Fruit fly (Drosophila melanogaster): Measurements from ENCODE around the gene Smr.

Smr gene

dm6 chrX:12665112-12665795 lies 77.2 kb downstream of the Smr start (continued):
- TF ChIP-seq CG11560 (tag; IDR thresholded peaks at IDR 0.05) (peak; percentile 79), zen (tag; optimal IDR thresholded peaks at IDR 0.05) (peak; percentile 74), lab (GFP tag; optimal IDR thresholded peaks at IDR 0.05) (peak; percentile 95), prd (optimal IDR thresholded peaks at IDR 0.05) (no peak), prd (GFP tag; IDR thresholded peaks at IDR 0.05) (peak; percentile 94), TFAM (GFP tag; optimal IDR thresholded peaks at IDR 0.05) (peak; percentile 54), CG11456 (GFP tag; IDR thresholded peaks at IDR 0.05) (peak; percentile 92), CG2199 (GFP tag; IDR thresholded peaks at IDR 0.05) (peak; percentile 76; the same call in 1 of the 3 replicates), dmrt99B (tag; optimal IDR thresholded peaks at IDR 0.05) (peak; percentile 88), bowl (GFP tag; IDR thresholded peaks at IDR 0.05) (peak; percentile 75), slbo (GFP tag; IDR thresholded peaks at IDR 0.05) (peak; percentile 96), fd102C (GFP tag; optimal IDR thresholded peaks at IDR 0.05) (peak; percentile 37), tgo (GFP tag; IDR thresholded peaks at IDR 0.05) (peak; percentile 92), CG4360 (GFP tag; IDR thresholded peaks at IDR 0.05) (peak; percentile 97), CG10543 (GFP tag; optimal IDR thresholded peaks at IDR 0.05) (peak; percentile 75), BtbVII (GFP tag; optimal IDR thresholded peaks at IDR 0.05) (peak; percentile 87), maf-S (GFP tag; optimal IDR thresholded peaks at IDR 0.05) (peak; percentile 43), H15 (GFP tag; IDR thresholded peaks at IDR 0.05) (peak; percentile 88), CG8388 (GFP tag; optimal IDR thresholded peaks at IDR 0.05) (peak; percentile 90), CG3847 (GFP tag; IDR thresholded peaks at IDR 0.05) (peak; percentile 90), Bteb2 (GFP tag; optimal IDR thresholded peaks at IDR 0.05) (peak; percentile 28), sna (GFP tag; IDR thresholded peaks at IDR 0.05; ENCODE audit: partially characterized antibody) (no peak), Antp (GFP tag; optimal IDR thresholded peaks at IDR 0.05) (peak; percentile 4), Aef1 (GFP tag; IDR thresholded peaks at IDR 0.05) (peak; percentile 90), CoRest (tag; optimal IDR thresholded peaks at IDR 0.05) (peak; percentile 91), Kr (GFP tag; optimal IDR thresholded peaks at IDR 0.05) (no peak), CTCF (GFP tag; optimal IDR thresholded peaks at IDR 0.05) (peak; percentile 32), twi (tag; optimal IDR thresholded peaks at IDR 0.05) (peak; percentile 72), CG11247 (GFP tag; IDR thresholded peaks at IDR 0.05) (peak; percentile 93), E2f2 (GFP tag; IDR thresholded peaks at IDR 0.05) (peak; percentile 67), tap (tag; optimal IDR thresholded peaks at IDR 0.05) (peak; percentile 84), Ets65A (GFP tag) (peak; percentile 91), CG4707 (GFP tag; optimal IDR thresholded peaks at IDR 0.05) (peak; percentile 59), Dbx (GFP tag; IDR thresholded peaks at IDR 0.05) (peak; percentile 88), CG17186 (GFP tag; optimal IDR thresholded peaks at IDR 0.05) (peak; percentile 27), tin (GFP tag; optimal IDR thresholded peaks at IDR 0.05) (peak; percentile 85), zfh2 (GFP tag; optimal IDR thresholded peaks at IDR 0.05) (peak; percentile 66), unc-4 (GFP tag; IDR thresholded peaks at IDR 0.05; ENCODE audit: partially characterized antibody) (0 out of 2 replicates have a peak, but pooled peaks have one; percentile 33), Atf3 (GFP tag; optimal IDR thresholded peaks at IDR 0.05) (peak; percentile 56), gsb-n (tag; optimal IDR thresholded peaks at IDR 0.05) (peak; percentile 87), BEAF-32 (GFP tag; optimal IDR thresholded peaks at IDR 0.05) (no peak), bcd (GFP tag; optimal IDR thresholded peaks at IDR 0.05) (peak; percentile 89), Lpt (GFP tag; optimal IDR thresholded peaks at IDR 0.05) (no peak), Med (GFP tag) (peak; percentile 87), Usf (GFP tag; optimal IDR thresholded peaks at IDR 0.05) (peak; percentile 77), sd (tag; optimal IDR thresholded peaks at IDR 0.05) (peak; percentile 54), CG9817 (tag; optimal IDR thresholded peaks at IDR 0.05) (peak; percentile 85), ci (GFP tag; IDR thresholded peaks at IDR 0.05) (peak; percentile 91), Ptx1 (GFP tag; IDR thresholded peaks at IDR 0.05) (peak; percentile 95), Taf1 (GFP tag; IDR thresholded peaks at IDR 0.05) (peak; percentile 78), zf30C (GFP tag; optimal IDR thresholded peaks at IDR 0.05) (peak; percentile 88)
